Worm (Caenorhabditis elegans): ENCODE measurements around the gene nhr-40.

DNA sequence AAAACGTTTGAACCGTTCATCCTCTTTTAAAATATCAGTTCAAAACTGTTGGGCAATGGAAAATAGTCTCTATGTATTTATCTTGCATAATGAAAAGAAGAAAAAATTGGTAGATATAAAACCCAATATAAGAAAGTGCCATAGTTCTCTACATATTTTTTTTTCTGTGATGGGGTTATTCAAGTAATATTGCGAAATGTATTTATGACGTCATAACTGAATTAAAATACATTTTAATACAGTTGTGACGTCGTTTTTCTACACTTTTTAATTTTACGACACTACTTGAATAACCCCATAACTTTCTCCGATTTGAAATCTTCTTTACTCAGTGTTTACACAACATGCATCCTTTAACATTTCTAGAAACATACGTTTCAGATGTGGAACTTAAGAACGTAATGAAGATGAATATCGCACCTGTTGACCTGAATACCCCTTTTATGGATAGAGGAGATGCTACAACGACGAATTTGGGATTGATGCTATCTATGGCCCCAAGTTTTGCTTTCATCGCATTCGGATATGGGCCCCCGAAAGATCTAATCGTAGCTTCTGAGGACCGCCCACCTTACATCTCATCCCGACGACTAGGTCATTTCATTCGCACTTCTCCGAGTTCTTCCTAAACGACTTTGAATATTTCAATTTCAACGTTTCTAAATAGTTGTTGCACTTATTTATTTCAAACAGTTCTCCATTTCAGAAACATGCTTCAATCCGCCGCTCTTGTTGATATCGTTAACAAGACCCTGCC is 13.9 kb downstream of the nhr-40 start, which contains the start of gene T03G6.1:
- TF ChIP-seq him-1 (tag; optimal IDR thresholded peaks at IDR 0.05), result no peak
- TF ChIP-seq dao-5 (tag; optimal IDR thresholded peaks at IDR 0.05), result no peak
- no peak for TF ChIP-seq W03F9.2 (tag; optimal IDR thresholded peaks at IDR 0.05)

Measured in whole organism, L4/young adult.